Fruit fly (Drosophila melanogaster) whole organism, wandering third instar larva: ENCODE measurements around the gene CG34133.

Experiments
- Abd-B ChIP-seq: fragments of >200 bp; optimal IDR thresholded peaks from 2 replicates; lab custom pipeline; 2017; ENCODE audit warnings: missing biosample characterization, missing genetic modification characterization
- CG32264 ChIP-seq: fragments of 200-800 bp; sonication (Bioruptor generic); optimal IDR thresholded peaks from 2 replicates; lab custom pipeline; 2016; ENCODE audit warnings: missing biosample characterization, missing genetic modification characterization
- CG9705 ChIP-seq: fragments of 200-800 bp; sonication (Bioruptor generic); optimal IDR thresholded peaks from 2 replicates; lab custom pipeline; 2018; ENCODE audit warnings: missing biosample characterization, mild to moderate bottlenecking, missing genetic modification characterization
- CrebA ChIP-seq: fragments of 200-800 bp; sonication (Bioruptor generic); optimal IDR thresholded peaks from 2 replicates; lab custom pipeline; 2016; ENCODE audit warnings: missing biosample characterization, mild to moderate bottlenecking, missing genetic modification characterization, borderline replicate concordance
- Dfd ChIP-seq: fragments of >200 bp; optimal IDR thresholded peaks from 2 replicates; lab custom pipeline; 2017; ENCODE audit warnings: missing biosample characterization, missing genetic modification characterization
- Dif ChIP-seq: fragments of 200-275, 200-300 bp; sonication (Bioruptor generic); optimal IDR thresholded peaks from 2 replicates; lab custom pipeline; 2018; ENCODE audit warnings: missing biosample characterization, missing genetic modification characterization; ENCODE audit not compliant: partially characterized antibody
- GATAd ChIP-seq: sonication (Bioruptor generic); optimal IDR thresholded peaks from 2 replicates; lab custom pipeline; 2016; ENCODE audit warnings: missing biosample characterization, missing genetic modification characterization
- HLH106 ChIP-seq: fragments of 200-800 bp; optimal IDR thresholded peaks from 3 replicates; lab custom pipeline; 2019; ENCODE audit warnings: missing biosample characterization, mild to moderate bottlenecking, missing genetic modification characterization, moderate library complexity
- Hnf4 ChIP-seq: fragments of 200-800 bp; sonication (Bioruptor generic); optimal IDR thresholded peaks from 2 replicates; lab custom pipeline; 2016; ENCODE audit warnings: missing biosample characterization, mild to moderate bottlenecking, missing genetic modification characterization
- Hr78 ChIP-seq: fragments of >200 bp; optimal IDR thresholded peaks from 2 replicates; lab custom pipeline; 2017; ENCODE audit warnings: missing biosample characterization, missing genetic modification characterization
- Hr83 ChIP-seq: fragments of 200-300 bp; sonication (Bioruptor generic); optimal IDR thresholded peaks from 2 replicates; lab custom pipeline; 2016; ENCODE audit warnings: missing biosample characterization, mild to moderate bottlenecking, missing genetic modification characterization, moderate library complexity; ENCODE audit not compliant: poor library complexity, severe bottlenecking
- Jra ChIP-seq: sonication (Bioruptor generic); optimal IDR thresholded peaks from 2 replicates; lab custom pipeline; 2016; ENCODE audit warnings: missing biosample characterization, missing genetic modification characterization
- Mio ChIP-seq: sonication (Bioruptor generic); optimal IDR thresholded peaks from 2 replicates; lab custom pipeline; 2016; ENCODE audit warnings: missing biosample characterization, missing genetic modification characterization
- Myc ChIP-seq: fragments of >200 bp; optimal IDR thresholded peaks from 2 replicates; lab custom pipeline; 2017
- N ChIP-seq: fragments of >200 bp; optimal IDR thresholded peaks from 2 replicates; lab custom pipeline; 2018; ENCODE audit warnings: missing biosample characterization, missing external identifiers, missing genetic modification characterization
- OdsH ChIP-seq: fragments of 200-800 bp; sonication (Bioruptor generic); optimal IDR thresholded peaks from 2 replicates; lab custom pipeline; 2016; ENCODE audit warnings: missing biosample characterization, mild to moderate bottlenecking, missing genetic modification characterization
- Rel ChIP-seq, 2 experiments: fragments of 200-800 bp; sonication (Bioruptor generic) in 1 of 2; optimal IDR thresholded peaks; 2 replicates in 1 of 2; 3 replicates in 1 of 2; lab custom pipeline; 2016 to 2019; ENCODE audit warnings: mild to moderate bottlenecking in 2 of 2, missing biosample characterization in 2 of 2, missing genetic modification characterization in 2 of 2, moderate library complexity in 1 of 2
- Sp1 ChIP-seq: fragments of 200-800 bp; sonication (Bioruptor generic); optimal IDR thresholded peaks from 3 replicates; lab custom pipeline; 2019; ENCODE audit warnings: missing biosample characterization, mild to moderate bottlenecking, missing genetic modification characterization, moderate library complexity
- Vsx2 ChIP-seq: fragments of 200-300, 225-300 bp; sonication (Bioruptor generic); optimal IDR thresholded peaks from 2 replicates; lab custom pipeline; 2018; ENCODE audit warnings: missing biosample characterization, missing genetic modification characterization; ENCODE audit not compliant: partially characterized antibody
- br ChIP-seq: fragments of 200-800 bp; sonication (Bioruptor generic); optimal IDR thresholded peaks from 2 replicates; lab custom pipeline; 2016; ENCODE audit warnings: missing biosample characterization, missing genetic modification characterization
- brk ChIP-seq: fragments of 200-800 bp; sonication (Bioruptor generic); optimal IDR thresholded peaks from 2 replicates; lab custom pipeline; 2016; ENCODE audit warnings: missing biosample characterization, mild to moderate bottlenecking, missing genetic modification characterization
- dl ChIP-seq, 2 experiments: fragments of 175-275, 200-275 bp in 1 of 2; fragments of 200-275 bp in 1 of 2; sonication (Bioruptor generic); optimal IDR thresholded peaks; lab custom pipeline; 2018; ENCODE audit warnings: mild to moderate bottlenecking in 2 of 2, missing biosample characterization in 2 of 2, missing genetic modification characterization in 2 of 2, moderate library complexity in 2 of 2; ENCODE audit not compliant: partially characterized antibody in 2 of 2, insufficient read depth in 1 of 2
- dmrt93B ChIP-seq: fragments of 200-800 bp; sonication (Bioruptor generic); optimal IDR thresholded peaks from 2 replicates; lab custom pipeline; 2018; ENCODE audit warnings: missing biosample characterization, mild to moderate bottlenecking, missing genetic modification characterization
- dsf ChIP-seq: sonication (Bioruptor generic); optimal IDR thresholded peaks from 2 replicates; lab custom pipeline; 2016; ENCODE audit warnings: missing biosample characterization, missing genetic modification characterization, borderline replicate concordance
- ey ChIP-seq: fragments of 200-800 bp; sonication (Bioruptor generic); optimal IDR thresholded peaks from 2 replicates; lab custom pipeline; 2016; ENCODE audit warnings: missing biosample characterization, missing genetic modification characterization
- foxo ChIP-seq, 2 experiments: fragments of 200-800 bp; sonication (Bioruptor generic); optimal IDR thresholded peaks; 2 replicates in 1 of 2; 3 replicates in 1 of 2; lab custom pipeline; 2016 to 2017; ENCODE audit warnings: missing biosample characterization in 2 of 2, missing genetic modification characterization in 2 of 2
- fru ChIP-seq: fragments of 200-800 bp; sonication (Bioruptor generic); optimal IDR thresholded peaks from 3 replicates; lab custom pipeline; 2016; ENCODE audit warnings: missing biosample characterization, mild to moderate bottlenecking, missing genetic modification characterization
- h ChIP-seq: fragments of 200-800 bp; sonication (Bioruptor generic); optimal IDR thresholded peaks from 3 replicates; lab custom pipeline; 2016; ENCODE audit warnings: missing biosample characterization, mild to moderate bottlenecking, missing genetic modification characterization
- jim ChIP-seq: fragments of 175-275, 200-325 bp; sonication (Bioruptor generic); optimal IDR thresholded peaks from 2 replicates; lab custom pipeline; 2016; ENCODE audit warnings: missing biosample characterization, mild to moderate bottlenecking, missing genetic modification characterization
- lola ChIP-seq: fragments of >200 bp; optimal IDR thresholded peaks from 2 replicates; lab custom pipeline; 2017; ENCODE audit warnings: missing biosample characterization, missing genetic modification characterization
- pan ChIP-seq: fragments of >200 bp; optimal IDR thresholded peaks from 2 replicates; lab custom pipeline; 2017
- psq ChIP-seq: fragments of 200-800 bp; sonication (Bioruptor generic); optimal IDR thresholded peaks from 3 replicates; lab custom pipeline; 2017; ENCODE audit warnings: missing biosample characterization, mild to moderate bottlenecking, missing genetic modification characterization, moderate library complexity
- rgr ChIP-seq: fragments of 200-800 bp; sonication (Bioruptor generic); optimal IDR thresholded peaks from 3 replicates; lab custom pipeline; 2016; ENCODE audit warnings: missing biosample characterization, mild to moderate bottlenecking, missing genetic modification characterization
- sage ChIP-seq: fragments of 200-800 bp; sonication (Bioruptor generic); optimal IDR thresholded peaks from 2 replicates; lab custom pipeline; 2016; ENCODE audit warnings: missing biosample characterization, mild to moderate bottlenecking, missing genetic modification characterization
- sv ChIP-seq: fragments of 200-800 bp; sonication (Bioruptor generic); optimal IDR thresholded peaks from 3 replicates; lab custom pipeline; 2016; ENCODE audit warnings: missing biosample characterization, missing genetic modification characterization
- usp ChIP-seq: fragments of >200 bp; optimal IDR thresholded peaks from 2 replicates; lab custom pipeline; 2017; ENCODE audit warnings: missing biosample characterization, missing genetic modification characterization
- woc ChIP-seq: sonication (Bioruptor generic); optimal IDR thresholded peaks from 2 replicates; lab custom pipeline; 2016; ENCODE audit warnings: missing biosample characterization, mild to moderate bottlenecking, missing genetic modification characterization

Gene CG34133

DNA sequence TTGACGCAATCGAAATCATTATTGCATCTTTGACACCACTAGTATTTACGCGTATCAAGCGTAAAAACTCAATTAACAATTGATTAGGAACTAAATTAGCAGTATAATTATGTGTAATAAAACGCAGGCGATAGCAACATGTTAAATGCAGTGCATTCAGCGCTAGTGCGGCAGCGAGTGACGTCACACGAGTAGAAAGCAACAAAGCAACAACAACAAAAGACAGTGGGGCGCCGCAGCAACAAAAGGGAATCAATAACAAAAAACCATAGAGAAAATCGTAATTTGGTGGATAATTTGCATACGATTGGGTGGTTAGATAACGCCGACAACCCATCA lies at the start of gene CG34133:
Gene CG34133 (plus strand): TSS at position 16 of the 339 bp plus-strand sequence.
- TF ChIP-seq Hnf4 (GFP tag; lab: Kevin White, UChicago) = no peak
- TF ChIP-seq dmrt93B (GFP tag; lab: Kevin White, UChicago) = no peak
- no peak for TF ChIP-seq Mio (GFP tag; lab: Kevin White, UChicago)
- TF ChIP-seq fru (GFP tag; lab: Kevin White, UChicago) = no peak
- TF ChIP-seq pan (lab: Kevin White, UChicago) = no peak
- TF ChIP-seq Jra (GFP tag; lab: Kevin White, UChicago) = no peak
- TF ChIP-seq dsf (GFP tag; lab: Kevin White, UChicago) = no peak
- TF ChIP-seq psq (GFP tag; lab: Kevin White, UChicago) = no peak
- TF ChIP-seq br (GFP tag; lab: Kevin White, UChicago) = no peak

- TF ChIP-seq Hr78 (GFP tag; lab: Kevin White, UChicago) (no peak), Rel (GFP tag; optimal IDR thresholded peaks at IDR 0.05; lab: Kevin White, UChicago) (peak; percentile 14), Rel (tag; optimal IDR thresholded peaks at IDR 0.05; lab: Kevin White, UChicago) (no peak), Hr83 (no peak), dsf (GFP tag; lab: Kevin White, UChicago) (no peak), h (no peak), OdsH (GFP tag; lab: Kevin White, UChicago) (no peak), foxo (GFP tag; optimal IDR thresholded peaks at IDR 0.05; lab: Kevin White, UChicago) (no peak), CG32264 (GFP tag; lab: Kevin White, UChicago) (no peak), HLH106 (tag; lab: Kevin White, UChicago) (no peak), Vsx2 (GFP tag; lab: Kevin White, UChicago) (peak; percentile 37)
- TF ChIP-seq, all 38 proteins: peak for 2
Observed at dm6 chr3R:29829228-29829786, 39.9 kb upstream of the CG34133 start.

DNA sequence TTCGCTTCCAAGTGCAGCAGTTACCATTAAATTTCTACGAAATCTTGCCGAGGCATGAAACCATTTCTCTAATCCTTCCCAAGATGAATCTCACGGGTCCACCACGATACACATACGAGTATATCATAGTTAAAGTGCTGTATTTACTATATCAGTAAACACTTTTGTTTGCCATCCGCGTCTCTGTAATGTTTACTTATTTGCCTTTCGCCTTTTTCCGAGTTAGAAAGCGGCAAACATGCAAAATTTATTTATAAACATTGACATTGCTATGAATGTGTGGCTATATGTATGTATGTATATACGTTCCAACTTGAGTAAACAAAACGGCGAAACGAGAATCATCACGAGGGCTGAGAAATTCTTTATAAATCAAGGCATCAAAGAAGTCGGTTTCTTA lies 38.2 kb upstream of the CG34133 start:
- TF ChIP-seq fru (GFP tag; lab: Kevin White, UChicago) = no peak
- no peak for TF ChIP-seq GATAd (GFP tag; lab: Kevin White, UChicago)
- no peak for TF ChIP-seq usp (GFP tag; lab: Kevin White, UChicago)
- TF ChIP-seq Mio (GFP tag; lab: Kevin White, UChicago) = no peak

dm6 chr3R:29834759-29835709 lies 34.1 kb upstream of the CG34133 start, which contains the start of gene Atg16:
Gene Atg16 (minus strand): TSS chr3R:29835101.
- TF ChIP-seq lola (no peak), Sp1 (GFP tag; lab: Kevin White, UChicago) (no peak), h (no peak), CrebA (GFP tag; lab: Kevin White, UChicago) (no peak), Dfd (no peak), foxo (GFP tag; optimal IDR thresholded peaks at IDR 0.05; lab: Kevin White, UChicago) (no peak), HLH106 (tag; lab: Kevin White, UChicago) (no peak), ey (GFP tag; lab: Kevin White, UChicago) (peak; percentile 2), Abd-B (no peak), Hr78 (GFP tag; lab: Kevin White, UChicago) (no peak), CG9705 (GFP tag; lab: Kevin White, UChicago) (no peak), Myc (lab: Kevin White, UChicago) (no peak), Dif (GFP tag; lab: Kevin White, UChicago) (no peak), OdsH (GFP tag; lab: Kevin White, UChicago) (no peak), CG32264 (GFP tag; lab: Kevin White, UChicago) (no peak), fru (GFP tag; lab: Kevin White, UChicago) (peak; percentile 25), woc (GFP tag; lab: Kevin White, UChicago) (peak; percentile 30), rgr (GFP tag; lab: Kevin White, UChicago) (peak; percentile 11), sv (no peak), br (GFP tag; lab: Kevin White, UChicago) (peak; percentile 1), sage (no peak), Hr83 (peak; percentile 59), Hnf4 (GFP tag; lab: Kevin White, UChicago) (peak; percentile 59), jim (no peak), dl (GFP tag; optimal IDR thresholded peaks at IDR 0.05; lab: Kevin White, UChicago; ENCODE audit: insufficient read depth in 1 of 2, partially characterized antibody in 2 of 2) (no peak), psq (GFP tag; lab: Kevin White, UChicago) (peak; percentile 7), Vsx2 (GFP tag; lab: Kevin White, UChicago) (no peak), Mio (GFP tag; lab: Kevin White, UChicago) (no peak), N (GFP tag; lab: Kevin White, UChicago) (no peak), dmrt93B (GFP tag; lab: Kevin White, UChicago) (no peak), Rel (GFP tag; optimal IDR thresholded peaks at IDR 0.05; lab: Kevin White, UChicago) (no peak), Rel (tag; optimal IDR thresholded peaks at IDR 0.05; lab: Kevin White, UChicago) (no peak), pan (lab: Kevin White, UChicago) (no peak), usp (GFP tag; lab: Kevin White, UChicago) (no peak), brk (GFP tag; lab: Kevin White, UChicago) (peak; percentile 17), dsf (GFP tag; lab: Kevin White, UChicago) (no peak)
